Worm (Caenorhabditis elegans): ENCODE data around the gene H20J04.9.

H20J04.9 gene

DNA sequence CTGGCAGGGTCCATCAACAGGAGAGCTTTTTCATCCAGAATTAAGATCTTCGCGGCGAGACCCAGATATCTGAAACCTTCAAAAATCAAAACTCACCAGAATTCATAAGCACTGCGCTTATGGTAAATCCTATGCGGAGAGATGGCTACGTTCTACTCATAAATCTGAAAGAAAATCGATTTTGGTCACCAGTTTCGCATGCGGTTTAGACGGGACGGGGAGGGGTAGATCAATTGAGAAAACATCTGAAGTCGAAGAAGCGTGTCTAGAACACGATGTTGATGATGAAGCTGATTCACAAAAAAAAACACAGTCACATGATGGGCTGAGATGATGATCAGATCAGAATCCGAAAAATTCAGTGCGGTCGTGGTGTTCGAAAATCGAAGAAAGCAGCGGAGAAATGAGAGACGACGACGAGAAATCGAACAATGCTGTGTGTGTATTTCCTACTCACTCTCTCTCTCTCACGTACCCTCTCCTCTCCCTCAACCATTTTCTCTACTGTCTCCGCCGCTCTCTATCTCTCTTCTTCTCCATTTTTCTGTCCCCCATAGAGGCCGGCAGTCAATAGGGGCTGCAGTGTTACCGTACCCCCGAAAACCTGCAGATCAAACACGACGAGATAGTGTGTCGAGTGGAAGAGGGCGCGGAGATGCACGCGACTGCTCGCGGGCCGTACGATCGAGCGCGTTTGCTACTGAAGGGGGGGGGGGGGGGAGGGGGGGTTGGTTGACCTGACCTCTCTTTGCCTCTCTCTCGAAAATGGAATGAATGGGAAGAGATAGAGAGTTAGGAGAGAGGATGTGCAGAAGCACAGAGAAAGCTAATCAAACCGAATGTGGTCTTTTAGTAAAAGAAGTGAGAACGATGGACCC is 25.5 kb downstream of the H20J04.9 start, which contains the start of gene ntl-2 (continued):
- TF ChIP-seq jun-1 (tag; optimal IDR thresholded peaks at IDR 0.05) (peak; percentile 95), nhr-237 (tag; optimal IDR thresholded peaks at IDR 0.05) (peak; percentile 88), rnt-1 (tag; optimal IDR thresholded peaks at IDR 0.05) (peak; percentile 96), zag-1 (tag; optimal IDR thresholded peaks at IDR 0.05) (no peak), lin-15B (tag; optimal IDR thresholded peaks at IDR 0.05) (peak; percentile 95), swsn-7 (tag; optimal IDR thresholded peaks at IDR 0.05) (peak; percentile 95), egl-27 (tag; optimal IDR thresholded peaks at IDR 0.05) (peak; percentile 48 to 82), irx-1 (tag; optimal IDR thresholded peaks at IDR 0.05) (peak; percentile 88), ztf-4 (tag; optimal IDR thresholded peaks at IDR 0.05) (peak; percentile 89), skn-1 (tag; optimal IDR thresholded peaks at IDR 0.05) (peak; percentile 92), egl-13 (tag; optimal IDR thresholded peaks at IDR 0.05) (peak; percentile 87), F16B12.6 (tag; optimal IDR thresholded peaks at IDR 0.05) (peak; percentile 66), nhr-90 (tag; optimal IDR thresholded peaks at IDR 0.05; ENCODE audit: poor library complexity) (peak; percentile 92), elt-2 (tag; optimal IDR thresholded peaks at IDR 0.05) (peak; percentile 98)

DNA sequence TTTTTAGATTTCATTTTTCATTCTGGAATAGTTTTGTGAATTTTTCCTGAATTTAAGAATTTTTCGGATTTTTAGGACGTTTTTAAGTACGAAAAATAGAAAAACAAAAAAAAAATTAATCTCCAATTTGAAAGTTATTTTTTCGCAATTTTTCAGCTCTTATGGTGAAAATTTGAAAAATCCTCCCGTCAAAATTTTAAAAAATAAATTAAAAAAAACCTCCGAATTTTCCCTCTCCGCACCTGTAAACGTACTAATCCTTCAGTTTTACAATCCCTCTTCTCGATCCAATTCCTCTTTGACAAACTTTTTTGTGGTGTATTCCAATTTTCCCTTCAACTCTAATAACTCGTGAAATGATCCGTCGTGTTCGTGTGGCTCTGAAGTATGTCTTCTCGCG is 27.2 kb downstream of the H20J04.9 start, which contains the start of gene B0286.1:
B0286.1 (plus strand) TSS at position 301 of the 400 bp plus-strand sequence.
- no peak for TF ChIP-seq lin-35 (GFP tag; optimal IDR thresholded peaks at IDR 0.05)
- no peak for TF ChIP-seq ets-5 (GFP tag; IDR thresholded peaks at IDR 0.05)
- TF ChIP-seq nhr-90 (tag; optimal IDR thresholded peaks at IDR 0.05; ENCODE audit: poor library complexity), result no peak
- TF ChIP-seq C16A3.4 (tag; optimal IDR thresholded peaks at IDR 0.05), result no peak
- no peak for TF ChIP-seq unc-86 (tag; optimal IDR thresholded peaks at IDR 0.05)
- TF ChIP-seq aha-1 (tag; optimal IDR thresholded peaks at IDR 0.05), result no peak
- no peak for TF ChIP-seq dpl-1 (GFP tag; optimal IDR thresholded peaks at IDR 0.05)
- TF ChIP-seq nhr-76 (tag; optimal IDR thresholded peaks at IDR 0.05), result no peak
- TF ChIP-seq sptf-1 (tag; optimal IDR thresholded peaks at IDR 0.05), result no peak
- TF ChIP-seq tbx-2 (tag; optimal IDR thresholded peaks at IDR 0.05), result no peak

DNA sequence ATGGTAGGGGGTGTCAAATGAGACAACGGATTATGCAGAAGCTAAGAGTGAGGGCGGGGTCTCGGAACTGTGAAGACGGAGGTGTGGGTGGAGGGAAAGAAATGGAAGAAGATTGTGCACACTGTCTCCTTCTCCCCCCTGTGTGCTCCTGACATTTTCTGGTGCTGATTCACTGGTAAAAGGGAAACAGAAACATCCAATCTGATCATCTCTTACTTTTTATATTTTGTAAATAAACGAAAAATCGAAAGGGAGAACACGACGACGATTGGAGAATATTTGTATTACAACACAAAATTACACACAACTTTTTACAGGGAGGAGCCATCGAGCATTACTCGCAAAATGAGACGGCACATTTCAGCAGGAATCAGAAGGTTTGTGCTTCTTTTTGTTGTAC is 32.3 kb downstream of the H20J04.9 start, which contains the start of gene fkh-6:
fkh-6 (minus strand) TSS at position 101 of the 400 bp plus-strand sequence.
- TF ChIP-seq sox-4 (tag; optimal IDR thresholded peaks at IDR 0.05) (no peak), unc-130 (tag; optimal IDR thresholded peaks at IDR 0.05) (no peak), snu-23 (GFP tag; optimal IDR thresholded peaks at IDR 0.05) (no peak), C16A3.4 (tag; optimal IDR thresholded peaks at IDR 0.05) (no peak)

DNA sequence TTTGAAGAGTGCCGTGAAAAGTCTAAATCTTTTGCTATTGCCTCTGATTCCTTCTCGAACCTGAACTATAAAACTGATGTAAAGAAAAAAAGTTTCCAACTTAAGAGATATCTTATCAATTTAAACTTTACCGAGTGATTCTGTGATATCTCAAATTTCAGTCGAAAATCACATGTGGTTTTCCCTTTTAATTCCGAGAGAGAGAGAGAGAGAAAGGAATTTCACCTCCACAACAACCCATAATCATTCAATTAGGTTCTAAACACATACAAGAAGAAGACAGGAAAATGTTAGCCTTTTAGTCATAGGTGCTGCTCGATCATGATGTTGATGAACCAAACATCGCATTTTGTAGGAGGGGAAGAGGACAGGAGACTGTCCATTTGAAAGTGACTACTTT is 40.1 kb downstream of the H20J04.9 start:
- no peak for TF ChIP-seq aha-1 (tag; optimal IDR thresholded peaks at IDR 0.05)
- no peak for TF ChIP-seq nhr-28 (tag; optimal IDR thresholded peaks at IDR 0.05)
- peak; percentile 74 for TF ChIP-seq blmp-1 (tag; optimal IDR thresholded peaks at IDR 0.05)
- no peak for TF ChIP-seq unc-98 (GFP tag; IDR thresholded peaks at IDR 0.05)
- peak in 1 of 2 experiments; percentile 5 for TF ChIP-seq lin-35 (GFP tag; optimal IDR thresholded peaks at IDR 0.05)
- peak; percentile 39 for TF ChIP-seq nhr-71 (tag; optimal IDR thresholded peaks at IDR 0.05)
- peak in 5 of 6 experiments; percentile 5 to 90 (median 76) for TF ChIP-seq elt-3 (tag; optimal IDR thresholded peaks at IDR 0.05)
- no peak for TF ChIP-seq xbp-1 (tag; optimal IDR thresholded peaks at IDR 0.05)
- peak; percentile 86 for TF ChIP-seq nhr-85 (tag)
- TF ChIP-seq snu-23 (GFP tag; optimal IDR thresholded peaks at IDR 0.05), result peak; percentile 39
- TF ChIP-seq nhr-20 (tag; optimal IDR thresholded peaks at IDR 0.05), result peak; percentile 26
- peak; percentile 52 for TF ChIP-seq lin-14 (GFP tag; optimal IDR thresholded peaks at IDR 0.05)

Measured in whole organism, L1 larva.